Worm (Caenorhabditis elegans): ENCODE results near the gene egl-5.

DNA sequence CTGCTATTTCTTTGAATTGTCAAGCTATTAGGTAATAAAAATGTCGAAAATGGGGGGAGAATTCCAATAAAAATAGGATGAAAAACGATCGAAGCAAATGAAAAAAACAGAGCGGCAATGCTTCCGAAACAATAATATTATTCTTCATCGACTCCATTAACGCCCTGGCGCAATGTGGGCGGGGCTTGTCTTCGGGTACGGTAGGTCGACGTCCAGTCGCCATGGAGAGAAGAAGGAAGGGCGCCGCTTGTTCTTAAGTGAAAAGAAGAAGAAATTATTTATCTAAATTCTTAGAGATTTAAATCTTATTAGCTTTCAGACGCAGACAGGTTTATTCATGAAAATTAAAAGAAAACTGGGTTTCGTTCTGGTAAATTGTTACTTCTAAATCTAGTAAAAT is 22.0 kb upstream of the egl-5 start:
- TF ChIP-seq ceh-82 (tag; optimal IDR thresholded peaks at IDR 0.05) (no peak), ama-1 (optimal IDR thresholded peaks at IDR 0.05) (no peak), nhr-76 (tag; optimal IDR thresholded peaks at IDR 0.05) (no peak), elt-2 (tag; optimal IDR thresholded peaks at IDR 0.05) (no peak), ztf-11 (tag; optimal IDR thresholded peaks at IDR 0.05) (no peak), pqm-1 (tag; optimal IDR thresholded peaks at IDR 0.05) (no peak), ceh-9 (tag; optimal IDR thresholded peaks at IDR 0.05) (no peak), ceh-28 (tag; optimal IDR thresholded peaks at IDR 0.05) (no peak), unc-39 (tag; optimal IDR thresholded peaks at IDR 0.05) (no peak), tbx-2 (tag; optimal IDR thresholded peaks at IDR 0.05) (no peak), zag-1 (tag; optimal IDR thresholded peaks at IDR 0.05) (no peak)

Measured in whole organism, L3 larva.